Worm (Caenorhabditis elegans): ENCODE measurements around the gene ZC443.3.

DNA sequence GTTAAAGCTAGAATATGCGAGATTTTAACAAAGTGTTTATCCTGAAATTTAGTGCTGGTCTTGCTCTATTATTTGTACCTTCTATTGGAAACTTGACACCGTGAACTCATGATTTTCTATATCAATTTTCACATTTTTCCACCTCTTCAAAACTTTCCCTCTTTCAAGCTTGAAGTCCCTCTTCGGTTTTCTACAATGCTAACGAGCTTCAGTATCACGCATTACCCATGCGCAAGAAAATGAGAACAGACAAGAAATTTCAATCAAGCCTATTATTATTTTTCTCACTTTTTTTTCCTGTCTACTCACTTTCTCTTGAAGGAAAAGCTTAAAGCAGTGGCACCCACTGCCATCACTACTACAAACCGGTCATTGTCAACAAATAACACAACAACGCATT is 2.1 kb downstream of the ZC443.3 start:
- TF ChIP-seq ceh-45 (GFP tag; IDR thresholded peaks at IDR 0.05) (no peak), pqm-1 (tag; optimal IDR thresholded peaks at IDR 0.05) (no peak), elt-4 (tag; optimal IDR thresholded peaks at IDR 0.05) (no peak), hlh-15 (tag; optimal IDR thresholded peaks at IDR 0.05) (no peak), fkh-10 (GFP tag; optimal IDR thresholded peaks at IDR 0.05) (no peak), hlh-30 (tag; optimal IDR thresholded peaks at IDR 0.05; ENCODE audit: insufficient read depth) (no peak), rnt-1 (tag; optimal IDR thresholded peaks at IDR 0.05) (no peak)

Data from whole organism, late embryonic.